Fruit fly (Drosophila melanogaster) whole organism, embryonic: Measurements from ENCODE around the gene upd2.

Experiments
- Adf1 ChIP-seq: fragments of 200-800 bp; sonication (Bioruptor generic); IDR thresholded peaks from 2 replicates; pipeline ENCODE4 v1.3.6; 2022; ENCODE audit warnings: missing biosample characterization, missing genetic modification characterization
- Aef1 ChIP-seq: fragments of 200-800 bp; sonication (Bioruptor generic); IDR thresholded peaks from 3 replicates; pipeline ENCODE4 v1.3.6; 2022; ENCODE audit warnings: missing biosample characterization, missing genetic modification characterization
- Antp ChIP-seq: fragments of 200-800 bp; sonication (Bioruptor generic); optimal IDR thresholded peaks from 3 replicates; lab custom pipeline; 2016; ENCODE audit warnings: missing biosample characterization, missing genetic modification characterization
- Bgb ChIP-seq: fragments of 200-800 bp; sonication (Bioruptor generic); IDR thresholded peaks from 2 replicates; pipeline ENCODE4 v1.3.6; 2022; ENCODE audit warnings: missing biosample characterization, missing genetic modification characterization; ENCODE audit not compliant: partially characterized antibody
- CG10321 ChIP-seq: fragments of 200-800 bp; sonication (Bioruptor generic); IDR thresholded peaks from 2 replicates; pipeline ENCODE4 v1.3.6; 2022; ENCODE audit warnings: missing biosample characterization, missing genetic modification characterization
- CG11085 ChIP-seq: fragments of 200-800 bp; sonication (Bioruptor generic); IDR thresholded peaks from 2 replicates; pipeline ENCODE4 v1.3.6; 2022; ENCODE audit warnings: missing biosample characterization, missing genetic modification characterization
- CG11093 ChIP-seq: fragments of 200-800 bp; sonication (Bioruptor generic); IDR thresholded peaks from 3 replicates; pipeline ENCODE4 v1.3.6; 2022; ENCODE audit warnings: missing biosample characterization, missing genetic modification characterization
- CG11247 ChIP-seq: fragments of 200-800 bp; sonication (Bioruptor generic); IDR thresholded peaks from 2 replicates; pipeline ENCODE4 v1.3.6; 2022; ENCODE audit warnings: missing biosample characterization, missing genetic modification characterization
- CG12744 ChIP-seq: fragments of 200-800 bp; sonication (Bioruptor generic); optimal IDR thresholded peaks from 2 replicates; lab custom pipeline; 2016; ENCODE audit warnings: missing biosample characterization, missing genetic modification characterization
- CG16815 ChIP-seq: fragments of 200-800 bp; sonication (Bioruptor generic); optimal IDR thresholded peaks from 3 replicates; lab custom pipeline; 2017; ENCODE audit warnings: missing biosample characterization, mild to moderate bottlenecking, missing genetic modification characterization
- CG18011 ChIP-seq: fragments of 200-800 bp; sonication (Bioruptor generic); optimal IDR thresholded peaks from 2 replicates; lab custom pipeline; 2017; ENCODE audit warnings: missing biosample characterization, missing genetic modification characterization, mild to moderate bottlenecking, moderate library complexity, missing genotype
- CG33213 ChIP-seq: fragments of 200-800 bp; sonication (Bioruptor generic); optimal IDR thresholded peaks from 3 replicates; lab custom pipeline; 2016; ENCODE audit warnings: missing biosample characterization, missing genetic modification characterization
- CG4404 ChIP-seq: fragments of 200-800 bp; sonication (Bioruptor generic); IDR thresholded peaks from 2 replicates; pipeline ENCODE4 v1.3.6; 2022; ENCODE audit warnings: missing biosample characterization, missing genetic modification characterization
- CG4707 ChIP-seq: fragments of 200-800 bp; sonication (Bioruptor generic); optimal IDR thresholded peaks from 2 replicates; lab custom pipeline; 2018; ENCODE audit warnings: missing biosample characterization, mild to moderate bottlenecking, missing genetic modification characterization, moderate library complexity
- CG4854 ChIP-seq: fragments of 200-800 bp; sonication (Bioruptor generic); optimal IDR thresholded peaks from 2 replicates; lab custom pipeline; 2016; ENCODE audit warnings: missing biosample characterization, missing genetic modification characterization, inconsistent platforms
- CG6272 ChIP-seq: fragments of 200-800 bp; sonication (Bioruptor generic); IDR thresholded peaks from 2 replicates; pipeline ENCODE4 v1.3.6; 2022; ENCODE audit warnings: missing biosample characterization, missing genetic modification characterization
- CG7786 ChIP-seq: fragments of 200-800 bp; sonication (Bioruptor generic); optimal IDR thresholded peaks from 2 replicates; lab custom pipeline; 2016; ENCODE audit warnings: missing biosample characterization, missing genetic modification characterization
- CG8089 ChIP-seq: fragments of 200-800 bp; sonication (Bioruptor generic); optimal IDR thresholded peaks from 3 replicates; lab custom pipeline; 2016; ENCODE audit warnings: missing biosample characterization, missing genetic modification characterization
- CG8478 ChIP-seq: fragments of >200 bp; optimal IDR thresholded peaks from 2 replicates; lab custom pipeline; 2018
- CG9876 ChIP-seq: fragments of 200-800 bp; sonication (Bioruptor generic); optimal IDR thresholded peaks from 2 replicates; lab custom pipeline; 2016; ENCODE audit warnings: missing biosample characterization, missing genetic modification characterization
- CTCF ChIP-seq: fragments of 200-800 bp; sonication (Bioruptor generic); optimal IDR thresholded peaks from 2 replicates; lab custom pipeline; 2017; ENCODE audit warnings: missing biosample characterization, mild to moderate bottlenecking, missing genetic modification characterization, moderate library complexity
- Dfd ChIP-seq, 2 experiments: fragments of >200 bp; optimal IDR thresholded peaks; 2 replicates each; lab custom pipeline; 2017; ENCODE audit warnings: missing biosample characterization in 2 of 2, missing genetic modification characterization in 2 of 2
- Dref ChIP-seq: fragments of 200-800 bp; sonication (Bioruptor generic); IDR thresholded peaks from 2 replicates; pipeline ENCODE4 v1.3.6; 2022; ENCODE audit warnings: missing biosample characterization, missing genetic modification characterization
- E2f1 ChIP-seq: fragments of 200-800 bp; sonication (Bioruptor generic); IDR thresholded peaks from 2 replicates; pipeline ENCODE4 v1.3.6; 2022; ENCODE audit warnings: missing biosample characterization, missing genetic modification characterization
- H2.0 ChIP-seq: fragments of 200-800 bp; sonication (Bioruptor generic); IDR thresholded peaks from 2 replicates; pipeline ENCODE4 v1.3.6; 2022; ENCODE audit warnings: missing biosample characterization, missing genetic modification characterization
- HHEX ChIP-seq: fragments of 200-800 bp; sonication (Bioruptor generic); optimal IDR thresholded peaks from 3 replicates; lab custom pipeline; 2017; ENCODE audit warnings: missing biosample characterization, mild to moderate bottlenecking, missing genetic modification characterization, missing genetic modification reagents
- Hand ChIP-seq: fragments of 200-800 bp; sonication (Bioruptor generic); optimal IDR thresholded peaks from 2 replicates; lab custom pipeline; 2017; ENCODE audit warnings: mild to moderate bottlenecking, missing biosample characterization, missing genetic modification reagents, missing genetic modification characterization
- Lim3 ChIP-seq: fragments of 200-800 bp; sonication (Bioruptor generic); IDR thresholded peaks from 2 replicates; pipeline ENCODE4 v1.3.6; 2022; ENCODE audit warnings: missing biosample characterization, missing genetic modification characterization
- Neu2 ChIP-seq: fragments of 200-800 bp; sonication (Bioruptor generic); optimal IDR thresholded peaks from 3 replicates; lab custom pipeline; 2016; ENCODE audit warnings: missing biosample characterization, missing genetic modification characterization, borderline replicate concordance
- NfI ChIP-seq: fragments of 200-800 bp; sonication (Bioruptor generic); optimal IDR thresholded peaks from 3 replicates; lab custom pipeline; 2018; ENCODE audit warnings: missing biosample characterization, mild to moderate bottlenecking, missing genetic modification characterization, moderate library complexity
- Ravus ChIP-seq: fragments of 200-800 bp; sonication (Bioruptor generic); IDR thresholded peaks from 2 replicates; pipeline ENCODE4 v1.3.6; 2022; ENCODE audit warnings: missing biosample characterization, missing genetic modification characterization
- Sox100B ChIP-seq: fragments of 200-800 bp; sonication (Bioruptor generic); optimal IDR thresholded peaks from 3 replicates; lab custom pipeline; 2018; ENCODE audit warnings: missing biosample characterization, mild to moderate bottlenecking, missing genetic modification characterization
- Tbp ChIP-seq: fragments of >200 bp; optimal IDR thresholded peaks from 2 replicates; lab custom pipeline; 2018; ENCODE audit warnings: missing biosample characterization, missing genetic modification characterization
- ab ChIP-seq: fragments of 200-800 bp; sonication (Bioruptor generic); optimal IDR thresholded peaks from 2 replicates; lab custom pipeline; 2016; ENCODE audit warnings: missing biosample characterization, missing genetic modification characterization
- bab2 ChIP-seq: fragments of 200-800 bp; sonication (Bioruptor generic); optimal IDR thresholded peaks from 2 replicates; lab custom pipeline; 2016; ENCODE audit warnings: missing biosample characterization, missing genetic modification characterization
- cas ChIP-seq: fragments of 200-800 bp; sonication (Bioruptor generic); IDR thresholded peaks from 2 replicates; pipeline ENCODE4 v1.3.6; 2022; ENCODE audit warnings: missing biosample characterization, missing genetic modification characterization
- chif ChIP-seq, 2 experiments: fragments of 200-800 bp; sonication (Bioruptor generic); optimal IDR thresholded peaks; 3 replicates each; lab custom pipeline; 2016; ENCODE audit warnings: missing biosample characterization in 2 of 2, missing genetic modification characterization in 2 of 2
- da ChIP-seq: fragments of 200-800 bp; sonication (Bioruptor generic); optimal IDR thresholded peaks from 2 replicates; lab custom pipeline; 2016; ENCODE audit warnings: missing biosample characterization, missing genetic modification characterization
- dimm ChIP-seq: fragments of 200-800 bp; sonication (Bioruptor generic); IDR thresholded peaks from 2 replicates; pipeline ENCODE4 v1.3.6; 2022; ENCODE audit warnings: missing biosample characterization, missing genetic modification characterization
- dm ChIP-seq: fragments of 200-800 bp; sonication (Bioruptor generic); optimal IDR thresholded peaks from 3 replicates; lab custom pipeline; 2016; ENCODE audit warnings: missing biosample characterization, missing genetic modification characterization
- ham ChIP-seq: fragments of 200-800 bp; sonication (Bioruptor generic); IDR thresholded peaks from 2 replicates; pipeline ENCODE4 v1.3.6; 2022; ENCODE audit warnings: missing biosample characterization, missing genetic modification characterization
- hbn ChIP-seq: fragments of 200-800 bp; sonication (Bioruptor generic); IDR thresholded peaks from 2 replicates; pipeline ENCODE4 v1.3.6; 2022; ENCODE audit warnings: missing biosample characterization, missing genetic modification characterization; ENCODE audit not compliant: partially characterized antibody
- hkb ChIP-seq, 2 experiments: fragments of 200-800 bp in 1 of 2; fragments of >200 bp in 1 of 2; sonication (Bioruptor generic) in 1 of 2; IDR thresholded peaks in 1 of 2; optimal IDR thresholded peaks in 1 of 2; 2 replicates each; pipeline versions ENCODE4 v1.3.6 to Lab custom; 2017 to 2022; ENCODE audit warnings: missing biosample characterization in 1 of 2, missing genetic modification characterization in 1 of 2
- hth ChIP-seq: fragments of >200 bp; optimal IDR thresholded peaks from 2 replicates; lab custom pipeline; 2017; ENCODE audit warnings: inconsistent platforms
- ind ChIP-seq: fragments of 200-800 bp; sonication (Bioruptor generic); optimal IDR thresholded peaks from 3 replicates; lab custom pipeline; 2016; ENCODE audit warnings: missing biosample characterization, missing genetic modification characterization
- ro ChIP-seq: fragments of 200-800 bp; sonication (Bioruptor generic); IDR thresholded peaks from 2 replicates; pipeline ENCODE4 v1.3.6; 2022; ENCODE audit warnings: missing biosample characterization, missing genetic modification characterization
- slou ChIP-seq: fragments of 200-800 bp; sonication (Bioruptor generic); optimal IDR thresholded peaks from 3 replicates; lab custom pipeline; 2016; ENCODE audit warnings: missing biosample characterization, missing genetic modification characterization
- slp2 ChIP-seq: fragments of 200-800 bp; sonication (Bioruptor generic); optimal IDR thresholded peaks from 2 replicates; lab custom pipeline; 2016; ENCODE audit warnings: missing biosample characterization, missing genetic modification characterization
- sug ChIP-seq: fragments of 200-800 bp; optimal IDR thresholded peaks from 2 replicates; lab custom pipeline; 2019; ENCODE audit warnings: missing biosample characterization, mild to moderate bottlenecking, missing genetic modification characterization, moderate library complexity
- tna ChIP-seq: fragments of 200-800 bp; sonication (Bioruptor generic); IDR thresholded peaks from 2 replicates; pipeline ENCODE4 v1.3.6; 2022; ENCODE audit warnings: missing biosample characterization, missing genetic modification characterization; ENCODE audit not compliant: partially characterized antibody
- toy ChIP-seq: fragments of 200-800 bp; sonication (Bioruptor generic); IDR thresholded peaks from 2 replicates; pipeline ENCODE4 v1.3.6; 2022; ENCODE audit warnings: missing biosample characterization, missing genetic modification characterization
- wor ChIP-seq: fragments of 200-800 bp; sonication (Bioruptor generic); IDR thresholded peaks from 2 replicates; pipeline ENCODE4 v1.3.6; 2022; ENCODE audit warnings: missing biosample characterization, missing genetic modification characterization

The upd2 gene

dm6 chrX:18243376-18244272, 540 bp upstream of the upd2 start (continued):
- TF ChIP-seq CG4854 (GFP tag; lab: Kevin White, UChicago) (no peak), ind (no peak), slp2 (no peak), Bgb (GFP tag; lab: Robert Waterston, UW) (no peak; the same call in 1 of the 2 replicates), CG8478 (no peak), sug (peak; percentile 55), Lim3 (GFP tag; lab: Robert Waterston, UW) (no peak), CG10321 (GFP tag; lab: Robert Waterston, UW) (no peak), wor (GFP tag; lab: Robert Waterston, UW) (no peak), Neu2 (GFP tag; lab: Kevin White, UChicago) (no peak), CG12744 (GFP tag; lab: Kevin White, UChicago) (no peak), hth (lab: Kevin White, UChicago) (no peak), CG4707 (GFP tag; lab: Kevin White, UChicago) (no peak), ham (GFP tag; lab: Robert Waterston, UW) (no peak), HHEX (GFP tag; lab: Kevin White, UChicago) (no peak), CG8089 (GFP tag; lab: Kevin White, UChicago) (no peak), NfI (GFP tag; lab: Kevin White, UChicago) (no peak), CG33213 (GFP tag; lab: Kevin White, UChicago) (no peak), da (GFP tag; lab: Kevin White, UChicago) (no peak), CG11247 (no peak), hkb (optimal IDR thresholded peaks at IDR 0.05; lab: Kevin White, UChicago) (no peak), hkb (GFP tag; IDR thresholded peaks at IDR 0.05; lab: Robert Waterston, UW) (no peak), Antp (GFP tag; lab: Kevin White, UChicago) (no peak), CG18011 (GFP tag; lab: Kevin White, UChicago) (no peak), toy (GFP tag; lab: Robert Waterston, UW) (no peak), chif (GFP tag; optimal IDR thresholded peaks at IDR 0.05; lab: Kevin White, UChicago) (no peak), Hand (GFP tag; lab: Kevin White, UChicago) (no peak), Dref (GFP tag; lab: Robert Waterston, UW) (no peak), CG4404 (GFP tag; lab: Robert Waterston, UW) (no peak), Adf1 (GFP tag; lab: Robert Waterston, UW) (peak; percentile 93), tna (GFP tag; lab: Robert Waterston, UW) (0 out of 2 replicates have a peak, but pooled peaks have one; percentile 27), bab2 (GFP tag; lab: Kevin White, UChicago) (no peak), CTCF (GFP tag; lab: Kevin White, UChicago) (peak; percentile 37), dm (GFP tag; lab: Kevin White, UChicago) (no peak), Tbp (GFP tag; lab: Kevin White, UChicago) (no peak), CG7786 (no peak), ab (GFP tag; lab: Kevin White, UChicago) (no peak), Aef1 (GFP tag; lab: Robert Waterston, UW) (no peak), hbn (GFP tag; lab: Robert Waterston, UW) (no peak), Ravus (GFP tag; lab: Robert Waterston, UW) (no peak), H2.0 (no peak), Sox100B (no peak), cas (GFP tag; lab: Robert Waterston, UW) (no peak), dimm (GFP tag; lab: Robert Waterston, UW) (no peak), CG16815 (GFP tag; lab: Kevin White, UChicago) (no peak), E2f1 (GFP tag; lab: Robert Waterston, UW) (no peak), CG11085 (GFP tag; lab: Robert Waterston, UW) (no peak), slou (GFP tag; lab: Kevin White, UChicago) (no peak), CG9876 (GFP tag; lab: Kevin White, UChicago) (no peak), ro (GFP tag; lab: Robert Waterston, UW) (no peak), CG6272 (GFP tag; lab: Robert Waterston, UW) (no peak), Dfd (GFP tag; optimal IDR thresholded peaks at IDR 0.05; lab: Kevin White, UChicago) (no peak), CG11093 (GFP tag; lab: Robert Waterston, UW) (no peak)
